Fruit fly (Drosophila melanogaster) whole organism, embryonic: ENCODE results near the gene Pax.

Experiments
- B-H1 ChIP-seq: fragments of 200-800 bp; sonication (Bioruptor generic); IDR thresholded peaks from 3 replicates; pipeline ENCODE4 v1.3.6; 2022; ENCODE audit warnings: missing biosample characterization, missing genetic modification characterization
- CG12071 ChIP-seq: fragments of 200-800 bp; sonication (Bioruptor generic); optimal IDR thresholded peaks from 3 replicates; lab custom pipeline; 2018; ENCODE audit warnings: missing biosample characterization, mild to moderate bottlenecking, missing genetic modification characterization
- CG14014 ChIP-seq: fragments of 200-800 bp; sonication (Bioruptor generic); IDR thresholded peaks from 2 replicates; pipeline ENCODE4 v1.3.6; 2022; ENCODE audit warnings: missing biosample characterization, missing genetic modification characterization
- CG15479 ChIP-seq: fragments of 200-800 bp; sonication (Bioruptor generic); optimal IDR thresholded peaks from 3 replicates; lab custom pipeline; 2019; ENCODE audit warnings: missing biosample characterization, mild to moderate bottlenecking, missing genetic modification characterization, moderate library complexity
- CG1603 ChIP-seq: fragments of 200-800 bp; sonication (Bioruptor generic); optimal IDR thresholded peaks from 2 replicates; lab custom pipeline; 2019; ENCODE audit warnings: missing biosample characterization, mild to moderate bottlenecking, missing genetic modification characterization, moderate library complexity
- CG18476 ChIP-seq: fragments of 200-800 bp; sonication (Bioruptor generic); optimal IDR thresholded peaks from 2 replicates; lab custom pipeline; 2016; ENCODE audit warnings: missing biosample characterization, mild to moderate bottlenecking, missing genetic modification characterization
- CG18599 ChIP-seq: fragments of 200-800 bp; sonication (Bioruptor generic); optimal IDR thresholded peaks from 3 replicates; lab custom pipeline; 2017; ENCODE audit warnings: missing biosample characterization, missing genetic modification characterization, mild to moderate bottlenecking, moderate library complexity, missing genetic modification reagents
- CG2202 ChIP-seq: fragments of 200-800 bp; sonication (Bioruptor generic); optimal IDR thresholded peaks from 2 replicates; lab custom pipeline; 2018; ENCODE audit warnings: missing biosample characterization, mild to moderate bottlenecking, missing genetic modification characterization
- CG30403 ChIP-seq: fragments of 200-800 bp; sonication (Bioruptor generic); optimal IDR thresholded peaks from 3 replicates; lab custom pipeline; 2016; ENCODE audit warnings: missing biosample characterization, missing genetic modification characterization
- CG31441 ChIP-seq: fragments of 200-800 bp; sonication (Bioruptor generic); IDR thresholded peaks from 2 replicates; pipeline ENCODE4 v1.3.6; 2022; ENCODE audit warnings: missing biosample characterization, missing genetic modification characterization
- CG32767 ChIP-seq: fragments of 200-800 bp; sonication (Bioruptor generic); IDR thresholded peaks from 2 replicates; pipeline ENCODE4 v1.3.6; 2022; ENCODE audit warnings: missing biosample characterization, missing genetic modification characterization
- CG3407 ChIP-seq: fragments of 200-800 bp; sonication (Bioruptor generic); optimal IDR thresholded peaks from 2 replicates; lab custom pipeline; 2018; ENCODE audit warnings: missing biosample characterization, mild to moderate bottlenecking, missing genetic modification characterization
- CG34422 ChIP-seq: fragments of 200-800 bp; sonication (Bioruptor generic); IDR thresholded peaks from 3 replicates; pipeline ENCODE4 v1.3.6; 2022; ENCODE audit warnings: missing biosample characterization, missing genetic modification characterization
- CG9932 ChIP-seq: fragments of 200-800 bp; sonication (Bioruptor generic); IDR thresholded peaks from 2 replicates; pipeline ENCODE4 v1.3.6; 2022; ENCODE audit warnings: missing biosample characterization, missing genetic modification characterization
- ERR ChIP-seq: fragments of 200-800 bp; sonication (Bioruptor generic); optimal IDR thresholded peaks from 2 replicates; lab custom pipeline; 2016; ENCODE audit warnings: missing biosample characterization, missing genetic modification characterization
- GATAe ChIP-seq: fragments of 200-800 bp; sonication (Bioruptor generic); conservative IDR thresholded peaks from 2 replicates; pipeline ENCODE4 v1.3.6; 2022; ENCODE audit warnings: missing biosample characterization, missing genetic modification characterization
- Gsc ChIP-seq: fragments of 200-800 bp; sonication (Bioruptor generic); IDR thresholded peaks from 2 replicates; pipeline ENCODE4 v1.3.6; 2022; ENCODE audit warnings: missing biosample characterization, missing genetic modification characterization
- H15 ChIP-seq: fragments of 200-800 bp; sonication (Bioruptor generic); IDR thresholded peaks from 3 replicates; pipeline ENCODE4 v1.3.6; 2022; ENCODE audit warnings: missing biosample characterization, missing genetic modification characterization
- HLH3B ChIP-seq: fragments of 200-800 bp; sonication (Bioruptor generic); IDR thresholded peaks from 2 replicates; pipeline ENCODE4 v1.3.6; 2022; ENCODE audit warnings: missing biosample characterization, missing genetic modification characterization
- HLH54F ChIP-seq: fragments of 200-800 bp; sonication (Bioruptor generic); optimal IDR thresholded peaks from 3 replicates; lab custom pipeline; 2016; ENCODE audit warnings: missing biosample characterization, missing genetic modification characterization
- Hsf ChIP-seq: fragments of 200-800 bp; sonication (Bioruptor generic); optimal IDR thresholded peaks from 3 replicates; lab custom pipeline; 2016; ENCODE audit warnings: missing biosample characterization, missing genetic modification characterization
- TFAM ChIP-seq: fragments of 200-800 bp; sonication (Bioruptor generic); optimal IDR thresholded peaks from 2 replicates; lab custom pipeline; 2017; ENCODE audit warnings: missing biosample characterization, missing genetic modification characterization, inconsistent platforms
- Trl ChIP-seq, 3 experiments: fragments of >200 bp in 2 of 3; fragments of 200-800 bp in 1 of 3; sonication (Bioruptor generic) in 1 of 3; optimal IDR thresholded peaks; 2 replicates in 1 of 3; 3 replicates in 2 of 3; lab custom pipeline; 2016 to 2017; ENCODE audit warnings: missing biosample characterization in 1 of 3, missing genetic modification characterization in 1 of 3
- Vsx1 ChIP-seq: fragments of 200-800 bp; sonication (Bioruptor generic); optimal IDR thresholded peaks from 2 replicates; lab custom pipeline; 2017; ENCODE audit warnings: missing biosample characterization, mild to moderate bottlenecking, missing genetic modification characterization, missing genetic modification reagents
- Xbp1 ChIP-seq: fragments of 200-800 bp; sonication (Bioruptor generic); optimal IDR thresholded peaks from 3 replicates; lab custom pipeline; 2016; ENCODE audit warnings: missing biosample characterization, mild to moderate bottlenecking, missing genetic modification characterization
- ac ChIP-seq: fragments of 200-800 bp; sonication (Bioruptor generic); optimal IDR thresholded peaks from 3 replicates; lab custom pipeline; 2017; ENCODE audit warnings: missing biosample characterization, mild to moderate bottlenecking, missing genetic modification characterization
- ash1 ChIP-seq: fragments of 200-800 bp; sonication (Bioruptor generic); optimal IDR thresholded peaks from 2 replicates; lab custom pipeline; 2018; ENCODE audit warnings: missing biosample characterization, mild to moderate bottlenecking, missing genetic modification characterization
- bbx ChIP-seq: fragments of 200-800 bp; sonication (Bioruptor generic); IDR thresholded peaks from 2 replicates; pipeline ENCODE4 v1.3.6; 2022; ENCODE audit warnings: missing biosample characterization, missing genetic modification characterization; ENCODE audit not compliant: partially characterized antibody
- bsh ChIP-seq, 2 experiments: fragments of 200-800 bp; sonication (Bioruptor generic); optimal IDR thresholded peaks; 2 replicates each; lab custom pipeline; 2017 to 2018; ENCODE audit warnings: mild to moderate bottlenecking in 2 of 2, missing biosample characterization in 2 of 2, missing genetic modification characterization in 2 of 2, moderate library complexity in 1 of 2
- cad ChIP-seq: fragments of >200 bp; optimal IDR thresholded peaks from 2 replicates; lab custom pipeline; 2017; ENCODE audit warnings: missing biosample characterization, missing genetic modification characterization
- cas ChIP-seq: fragments of 200-800 bp; sonication (Bioruptor generic); IDR thresholded peaks from 2 replicates; pipeline ENCODE4 v1.3.6; 2022; ENCODE audit warnings: missing biosample characterization, missing genetic modification characterization
- chinmo ChIP-seq: fragments of 200-800 bp; sonication (Bioruptor generic); IDR thresholded peaks from 4 replicates; pipeline ENCODE4 v1.3.6; 2022; ENCODE audit warnings: missing biosample characterization, missing genetic modification characterization; ENCODE audit not compliant: partially characterized antibody
- ci ChIP-seq: fragments of 200-800 bp; sonication (Bioruptor generic); IDR thresholded peaks from 3 replicates; pipeline ENCODE4 v1.3.6; 2022; ENCODE audit warnings: missing biosample characterization, missing genetic modification characterization
- dpn ChIP-seq, 2 experiments: fragments of 200-800 bp; sonication (Bioruptor generic); optimal IDR thresholded peaks; 3 replicates each; lab custom pipeline; 2016; ENCODE audit warnings: missing biosample characterization in 2 of 2, missing genetic modification characterization in 2 of 2
- esg ChIP-seq: fragments of 200-800 bp; sonication (Bioruptor generic); conservative IDR thresholded peaks from 2 replicates; pipeline ENCODE4 v1.3.6; 2022; ENCODE audit warnings: missing biosample characterization, missing genetic modification characterization
- gem ChIP-seq: fragments of 200-800 bp; sonication (Bioruptor generic); optimal IDR thresholded peaks from 2 replicates; lab custom pipeline; 2019; ENCODE audit warnings: missing biosample characterization, mild to moderate bottlenecking, missing genetic modification characterization, moderate library complexity
- h ChIP-seq: fragments of >200 bp; optimal IDR thresholded peaks from 2 replicates; lab custom pipeline; 2017
- ham ChIP-seq: fragments of 200-800 bp; sonication (Bioruptor generic); IDR thresholded peaks from 2 replicates; pipeline ENCODE4 v1.3.6; 2022; ENCODE audit warnings: missing biosample characterization, missing genetic modification characterization
- ind ChIP-seq: fragments of 200-800 bp; sonication (Bioruptor generic); optimal IDR thresholded peaks from 3 replicates; lab custom pipeline; 2016; ENCODE audit warnings: missing biosample characterization, missing genetic modification characterization
- jigr1 ChIP-seq: fragments of 200-800 bp; sonication (Bioruptor generic); IDR thresholded peaks from 3 replicates; pipeline ENCODE4 v1.3.6; 2022; ENCODE audit warnings: missing biosample characterization, missing genetic modification characterization
- mam ChIP-seq: fragments of 200-800 bp; sonication (Bioruptor generic); optimal IDR thresholded peaks from 3 replicates; lab custom pipeline; 2016; ENCODE audit warnings: missing biosample characterization, missing genetic modification characterization
- peb ChIP-seq: fragments of 200-800 bp; sonication (Bioruptor generic); IDR thresholded peaks from 2 replicates; pipeline ENCODE4 v1.3.6; 2022; ENCODE audit warnings: missing biosample characterization, missing genetic modification characterization
- phol ChIP-seq: fragments of 200-800 bp; sonication (Bioruptor generic); optimal IDR thresholded peaks from 3 replicates; lab custom pipeline; 2018; ENCODE audit warnings: missing biosample characterization, mild to moderate bottlenecking, missing genetic modification characterization, moderate library complexity
- ranshi ChIP-seq: fragments of 200-800 bp; sonication (Bioruptor generic); IDR thresholded peaks from 2 replicates; pipeline ENCODE4 v1.3.6; 2022; ENCODE audit warnings: missing biosample characterization, missing genetic modification characterization
- row ChIP-seq: fragments of 200-800 bp; sonication (Bioruptor generic); IDR thresholded peaks from 3 replicates; pipeline ENCODE4 v1.3.6; 2022; ENCODE audit warnings: missing biosample characterization, missing genetic modification characterization
- vvl ChIP-seq: fragments of 200-800 bp; sonication (Bioruptor generic); IDR thresholded peaks from 2 replicates; pipeline ENCODE4 v1.3.6; 2022; ENCODE audit warnings: missing biosample characterization, missing genetic modification characterization
- wor ChIP-seq: fragments of 200-800 bp; sonication (Bioruptor generic); IDR thresholded peaks from 2 replicates; pipeline ENCODE4 v1.3.6; 2022; ENCODE audit warnings: missing biosample characterization, missing genetic modification characterization
- z ChIP-seq: fragments of 200-800 bp; sonication (Bioruptor generic); IDR thresholded peaks from 3 replicates; pipeline ENCODE4 v1.3.6; 2022; ENCODE audit warnings: missing biosample characterization, missing genetic modification characterization
- zen2 ChIP-seq: fragments of 200-800 bp; sonication (Bioruptor generic); IDR thresholded peaks from 3 replicates; pipeline ENCODE4 v1.3.6; 2022; ENCODE audit warnings: missing biosample characterization, missing genetic modification characterization; ENCODE audit not compliant: partially characterized antibody

Gene Pax

dm6 chr2L:19438685-19439597 lies 12.5 kb upstream of the Pax start (continued):
- no peak for TF ChIP-seq Vsx1 (GFP tag; lab: Kevin White, UChicago)
- peak; percentile 58 for TF ChIP-seq row (GFP tag; lab: Robert Waterston, UW)
- TF ChIP-seq CG34422 (GFP tag; lab: Robert Waterston, UW) = peak; percentile 17; the same call in 1 of the 3 replicates
- no peak for TF ChIP-seq B-H1
- peak in 1 of 2 experiments; percentile 46 for TF ChIP-seq Trl (optimal IDR thresholded peaks at IDR 0.05; lab: Kevin White, UChicago)
- no peak for TF ChIP-seq Trl (GFP tag; optimal IDR thresholded peaks at IDR 0.05; lab: Kevin White, UChicago)
- 0 out of 2 replicates have a peak, but pooled peaks have one; percentile 10 for TF ChIP-seq bbx (GFP tag; lab: Robert Waterston, UW)
- TF ChIP-seq CG18599 (GFP tag; lab: Kevin White, UChicago) = no peak
- TF ChIP-seq chinmo (GFP tag; lab: Robert Waterston, UW) = peak; percentile 82; the same call in 3 of the 4 replicates
- no peak for TF ChIP-seq wor
- 0 out of 2 replicates have a peak, but pooled peaks have one; percentile 21 for TF ChIP-seq CG32767 (GFP tag; lab: Robert Waterston, UW)
- TF ChIP-seq ci (GFP tag; lab: Robert Waterston, UW) = 0 out of 3 replicates have a peak, but pooled peaks have one; percentile 16
- no peak for TF ChIP-seq CG14014
- TF ChIP-seq HLH54F (GFP tag; lab: Kevin White, UChicago) = no peak
- peak; percentile 84; the same call in 1 of the 2 replicates for TF ChIP-seq vvl
- peak in 1 of 2 experiments; percentile 6 for TF ChIP-seq bsh (GFP tag; optimal IDR thresholded peaks at IDR 0.05; lab: Kevin White, UChicago)
- no peak for TF ChIP-seq Xbp1 (GFP tag; lab: Kevin White, UChicago)
- TF ChIP-seq CG1603 (tag; lab: Kevin White, UChicago) = peak; percentile 1

dm6 chr2L:19434260-19434659 lies 7.9 kb upstream of the Pax start:
- TF ChIP-seq HLH3B (no peak), CG30403 (GFP tag; lab: Kevin White, UChicago) (no peak), cad (GFP tag; lab: Kevin White, UChicago) (no peak), GATAe (GFP tag; lab: Robert Waterston, UW) (no peak), H15 (GFP tag; lab: Robert Waterston, UW) (no peak), CG15479 (GFP tag; lab: Kevin White, UChicago) (peak; percentile 14), ind (GFP tag; lab: Kevin White, UChicago) (no peak), CG18476 (GFP tag; lab: Kevin White, UChicago) (no peak), CG12071 (GFP tag; lab: Kevin White, UChicago) (peak; percentile 73), TFAM (peak; percentile 10), cas (no peak), mam (GFP tag; lab: Kevin White, UChicago) (no peak), z (GFP tag; lab: Robert Waterston, UW) (no peak), Gsc (GFP tag; lab: Robert Waterston, UW) (no peak), zen2 (GFP tag; lab: Robert Waterston, UW) (no peak), CG3407 (GFP tag; lab: Kevin White, UChicago) (peak; percentile 83), ERR (GFP tag; lab: Kevin White, UChicago) (no peak), phol (tag; lab: Kevin White, UChicago) (no peak), gem (tag; lab: Kevin White, UChicago) (peak; percentile 67), row (GFP tag; lab: Robert Waterston, UW) (no peak), dpn (GFP tag; optimal IDR thresholded peaks at IDR 0.05; lab: Kevin White, UChicago) (no peak), jigr1 (no peak), CG9932 (no peak), ash1 (GFP tag; lab: Kevin White, UChicago) (no peak), h (no peak), ham (GFP tag; lab: Robert Waterston, UW) (no peak), CG2202 (peak; percentile 90), ranshi (GFP tag; lab: Robert Waterston, UW) (no peak), esg (no peak), Hsf (GFP tag; lab: Kevin White, UChicago) (no peak), peb (GFP tag; lab: Robert Waterston, UW) (no peak), CG31441 (GFP tag; lab: Robert Waterston, UW) (peak; percentile 63), ac (peak; percentile 83)
